Worm (Caenorhabditis elegans) whole organism, L4/young adult: Measurements from ENCODE around the gene Y48D7A.1.

Source experiments
- dao-5 ChIP-seq: sonication (generic microtip); optimal IDR thresholded peaks from 2 replicates; lab custom pipeline; 2016; ENCODE audit warnings: missing genotype, missing genetic modification characterization, moderate library complexity, missing compliant biosample characterization
- him-1 ChIP-seq: sonication (generic microtip); optimal IDR thresholded peaks from 2 replicates; lab custom pipeline; 2016; ENCODE audit warnings: missing genotype, missing genetic modification reagents, missing genetic modification characterization, missing compliant biosample characterization

DNA sequence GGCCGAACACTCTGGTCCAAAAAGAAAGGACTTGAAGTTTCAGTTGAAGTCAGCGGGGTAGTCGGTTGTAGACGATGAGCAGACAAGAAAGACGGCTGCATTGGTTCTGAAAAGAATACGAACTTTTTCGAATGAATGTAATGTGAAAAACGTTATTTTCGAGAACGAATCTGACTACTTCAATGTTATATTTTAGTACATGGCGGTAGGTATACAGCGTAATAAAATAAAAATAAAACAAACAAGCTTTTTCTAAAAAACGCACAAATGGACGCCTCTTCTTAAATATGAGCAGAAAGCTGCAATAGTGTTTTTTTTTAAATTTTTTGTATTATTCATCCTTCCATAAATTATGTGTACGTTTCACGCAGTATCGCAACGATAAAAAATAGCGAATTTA is 9.6 kb upstream of the Y48D7A.1 start, which contains the start of gene Y41G9A.17:
- no peak for TF ChIP-seq dao-5 (tag; lab: Kevin White, UChicago)
- no peak for TF ChIP-seq him-1 (tag; lab: Kevin White, UChicago)
